Fruit fly (Drosophila melanogaster) whole organism, embryonic: ENCODE results near the gene MED15.

Experiments
- Camta ChIP-seq: fragments of 200-800 bp; sonication (Bioruptor generic); optimal IDR thresholded peaks from 2 replicates; lab custom pipeline; 2016; ENCODE audit warnings: missing biosample characterization, missing genetic modification characterization
- inv ChIP-seq: fragments of 200-800 bp; sonication (Bioruptor generic); IDR thresholded peaks from 2 replicates; pipeline ENCODE4 v1.3.6; 2022; ENCODE audit warnings: missing biosample characterization, missing genetic modification characterization; ENCODE audit not compliant: partially characterized antibody

DNA sequence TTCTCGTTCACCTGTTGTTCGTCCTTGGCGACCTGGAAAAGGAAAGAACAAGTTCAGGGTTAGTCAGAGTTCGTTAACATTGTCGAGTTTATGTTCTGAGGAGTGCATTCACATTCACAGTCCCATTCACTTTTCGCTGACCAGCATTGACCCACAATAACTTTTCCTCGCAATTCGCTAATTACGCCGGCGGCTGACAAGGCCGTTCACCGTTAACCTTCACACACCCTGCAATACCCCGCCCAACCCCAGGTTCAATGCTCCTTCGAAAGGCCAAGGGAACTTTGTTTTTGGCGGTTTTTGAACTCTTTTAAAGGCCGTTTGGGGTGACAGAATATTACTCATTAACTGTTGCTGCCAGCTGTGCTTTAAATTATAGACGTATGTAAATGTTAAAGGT lies 5.4 kb downstream of the MED15 start:
- no peak for TF ChIP-seq Camta (GFP tag; lab: Kevin White, UChicago)
- TF ChIP-seq inv (GFP tag; lab: Robert Waterston, UW) = no peak
